Worm (Caenorhabditis elegans): ENCODE results near the gene F32D8.3.

F32D8.3 gene

ce11 chrV:10866340-10866739 lies 20.3 kb upstream of the F32D8.3 start:
- TF ChIP-seq sea-1 (GFP tag; conservative IDR thresholded peaks at IDR 0.05) = peak; percentile 43; the same call in 1 of the 2 replicates

- TF ChIP-seq sea-1 (GFP tag; conservative IDR thresholded peaks at IDR 0.05) (no peak), ceh-36 (tag; optimal IDR thresholded peaks at IDR 0.05) (no peak), F13C5.2 (tag; optimal IDR thresholded peaks at IDR 0.05) (no peak), hnd-1 (tag; optimal IDR thresholded peaks at IDR 0.05) (no peak), scrt-1 (GFP tag; IDR thresholded peaks at IDR 0.05) (no peak), hmbx-1 (tag; optimal IDR thresholded peaks at IDR 0.05) (no peak), hmg-4 (GFP tag; optimal IDR thresholded peaks at IDR 0.05) (no peak)
These were observed 19.1 kb upstream of the F32D8.3 start for ce11 chrV:10867586-10867985.

ce11 chrV:10870050-10870449 lies 16.6 kb upstream of the F32D8.3 start:
- no peak for TF ChIP-seq F13C5.2 (tag; optimal IDR thresholded peaks at IDR 0.05)
- no peak for TF ChIP-seq flt-1 (GFP tag; IDR thresholded peaks at IDR 0.05)
- no peak for TF ChIP-seq ceh-36 (tag; optimal IDR thresholded peaks at IDR 0.05)
- no peak for TF ChIP-seq ceh-13 (GFP tag; optimal IDR thresholded peaks at IDR 0.05)
- TF ChIP-seq B0310.2 (tag; optimal IDR thresholded peaks at IDR 0.05) = no peak
- TF ChIP-seq pes-1 (GFP tag; IDR thresholded peaks at IDR 0.05) = no peak
- no peak for TF ChIP-seq hnd-1 (tag; optimal IDR thresholded peaks at IDR 0.05)

DNA sequence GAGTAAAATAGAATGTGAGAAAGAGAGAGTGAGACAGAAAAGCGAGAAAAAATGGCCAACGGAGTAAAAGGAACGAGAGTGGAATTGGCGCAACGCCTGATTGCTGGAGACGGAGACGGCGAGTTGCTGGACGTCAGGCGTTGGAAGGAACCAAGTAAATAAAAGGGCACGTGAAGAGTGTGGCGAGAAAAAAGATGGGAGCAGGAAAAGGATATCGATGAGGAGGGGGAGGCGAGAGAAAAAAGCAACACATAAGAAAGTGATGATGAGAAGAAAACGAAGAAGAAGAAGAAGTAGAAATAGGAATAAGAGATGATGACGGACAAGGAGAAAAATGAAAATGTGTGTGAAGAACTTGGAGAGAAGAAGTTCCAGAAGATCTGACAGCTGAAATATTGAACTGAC lies 15.2 kb upstream of the F32D8.3 start:
- no peak for TF ChIP-seq hmbx-1 (tag; optimal IDR thresholded peaks at IDR 0.05)
- TF ChIP-seq ceh-36 (tag; optimal IDR thresholded peaks at IDR 0.05) = no peak
- no peak for TF ChIP-seq ceh-13 (GFP tag; optimal IDR thresholded peaks at IDR 0.05)
- TF ChIP-seq aly-1 (tag; optimal IDR thresholded peaks at IDR 0.05) = no peak
- no peak for TF ChIP-seq tbx-37 (GFP tag; conservative IDR thresholded peaks at IDR 0.05)
- TF ChIP-seq pes-1 (GFP tag; IDR thresholded peaks at IDR 0.05) = no peak
- no peak for TF ChIP-seq ama-1 (optimal IDR thresholded peaks at IDR 0.05)
- no peak for TF ChIP-seq sea-1 (GFP tag; conservative IDR thresholded peaks at IDR 0.05)
- no peak for TF ChIP-seq B0310.2 (tag; optimal IDR thresholded peaks at IDR 0.05)
- no peak for TF ChIP-seq scrt-1 (GFP tag; IDR thresholded peaks at IDR 0.05)
- no peak for TF ChIP-seq tra-4 (tag; optimal IDR thresholded peaks at IDR 0.05)
- no peak for TF ChIP-seq F13C5.2 (tag; optimal IDR thresholded peaks at IDR 0.05)
- TF ChIP-seq hmg-4 (GFP tag; optimal IDR thresholded peaks at IDR 0.05) = no peak
- TF ChIP-seq flt-1 (GFP tag; IDR thresholded peaks at IDR 0.05) = no peak
- no peak for TF ChIP-seq ets-7 (tag; optimal IDR thresholded peaks at IDR 0.05)
- no peak for TF ChIP-seq hnd-1 (tag; optimal IDR thresholded peaks at IDR 0.05)
- TF ChIP-seq tbx-11 (GFP tag; IDR thresholded peaks at IDR 0.05) = no peak

ce11 chrV:10873190-10873589 lies 13.4 kb upstream of the F32D8.3 start:
- no peak for TF ChIP-seq B0310.2 (tag; optimal IDR thresholded peaks at IDR 0.05)
- no peak for TF ChIP-seq sea-1 (GFP tag; conservative IDR thresholded peaks at IDR 0.05)
- no peak for TF ChIP-seq tra-4 (tag; optimal IDR thresholded peaks at IDR 0.05)
- TF ChIP-seq ceh-36 (tag; optimal IDR thresholded peaks at IDR 0.05) = no peak

ce11 chrV:10874938-10875599 lies 11.6 kb upstream of the F32D8.3 start:
- TF ChIP-seq sea-1 (GFP tag; conservative IDR thresholded peaks at IDR 0.05) (no peak), flt-1 (GFP tag; IDR thresholded peaks at IDR 0.05) (no peak), scrt-1 (GFP tag; IDR thresholded peaks at IDR 0.05) (no peak), pes-1 (GFP tag; IDR thresholded peaks at IDR 0.05) (no peak), hmbx-1 (tag; optimal IDR thresholded peaks at IDR 0.05) (no peak), ets-7 (tag; optimal IDR thresholded peaks at IDR 0.05) (no peak), tra-4 (tag; optimal IDR thresholded peaks at IDR 0.05) (no peak), ama-1 (optimal IDR thresholded peaks at IDR 0.05) (no peak), F13C5.2 (tag; optimal IDR thresholded peaks at IDR 0.05) (no peak), ceh-36 (tag; optimal IDR thresholded peaks at IDR 0.05) (no peak), tbx-11 (GFP tag; IDR thresholded peaks at IDR 0.05) (no peak), hnd-1 (tag; optimal IDR thresholded peaks at IDR 0.05) (no peak), aly-1 (tag; optimal IDR thresholded peaks at IDR 0.05) (no peak)

DNA sequence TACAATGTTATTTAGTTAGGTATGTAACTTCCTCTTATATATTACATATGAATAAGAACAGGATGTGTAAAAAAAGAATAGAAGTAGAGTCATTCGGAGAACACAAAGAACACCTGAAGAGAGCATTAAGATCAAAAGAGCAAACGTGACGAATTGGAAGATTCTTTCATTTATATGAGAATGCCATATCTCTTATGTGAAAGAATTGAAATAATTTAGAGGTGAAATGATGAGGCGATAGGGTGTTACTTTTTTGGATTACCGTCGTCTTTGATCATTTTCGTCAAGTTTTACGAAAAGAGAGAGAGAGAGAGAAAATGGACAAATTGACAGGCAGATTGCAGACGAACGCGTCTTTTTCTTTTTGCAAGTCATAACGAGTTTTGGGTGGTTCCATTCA lies 10.1 kb upstream of the F32D8.3 start:
- no peak for TF ChIP-seq ceh-13 (GFP tag; optimal IDR thresholded peaks at IDR 0.05)
- no peak for TF ChIP-seq hmg-4 (GFP tag; optimal IDR thresholded peaks at IDR 0.05)
- no peak for TF ChIP-seq B0310.2 (tag; optimal IDR thresholded peaks at IDR 0.05)
- TF ChIP-seq ets-7 (tag; optimal IDR thresholded peaks at IDR 0.05) = no peak
- TF ChIP-seq F13C5.2 (tag; optimal IDR thresholded peaks at IDR 0.05) = no peak
- TF ChIP-seq flt-1 (GFP tag; IDR thresholded peaks at IDR 0.05) = no peak
- no peak for TF ChIP-seq ama-1 (optimal IDR thresholded peaks at IDR 0.05)
- no peak for TF ChIP-seq scrt-1 (GFP tag; IDR thresholded peaks at IDR 0.05)
- TF ChIP-seq tra-4 (tag; optimal IDR thresholded peaks at IDR 0.05) = no peak
- no peak for TF ChIP-seq pes-1 (GFP tag; IDR thresholded peaks at IDR 0.05)
- no peak for TF ChIP-seq sea-1 (GFP tag; conservative IDR thresholded peaks at IDR 0.05)
- TF ChIP-seq tbx-37 (GFP tag; conservative IDR thresholded peaks at IDR 0.05) = no peak
- TF ChIP-seq hnd-1 (tag; optimal IDR thresholded peaks at IDR 0.05) = no peak
- TF ChIP-seq ceh-36 (tag; optimal IDR thresholded peaks at IDR 0.05) = no peak
- no peak for TF ChIP-seq hmbx-1 (tag; optimal IDR thresholded peaks at IDR 0.05)
- TF ChIP-seq aly-1 (tag; optimal IDR thresholded peaks at IDR 0.05) = no peak
- no peak for TF ChIP-seq tbx-11 (GFP tag; IDR thresholded peaks at IDR 0.05)

- no peak for TF ChIP-seq hnd-1 (tag; optimal IDR thresholded peaks at IDR 0.05)
- no peak for TF ChIP-seq ceh-13 (GFP tag; optimal IDR thresholded peaks at IDR 0.05)
- no peak for TF ChIP-seq flt-1 (GFP tag; IDR thresholded peaks at IDR 0.05)
- TF ChIP-seq hmg-4 (GFP tag; optimal IDR thresholded peaks at IDR 0.05) = no peak
- TF ChIP-seq sea-1 (GFP tag; conservative IDR thresholded peaks at IDR 0.05) = no peak
- TF ChIP-seq pes-1 (GFP tag; IDR thresholded peaks at IDR 0.05) = no peak
- TF ChIP-seq tbx-37 (GFP tag; conservative IDR thresholded peaks at IDR 0.05) = no peak
- no peak for TF ChIP-seq B0310.2 (tag; optimal IDR thresholded peaks at IDR 0.05)
- no peak for TF ChIP-seq hmbx-1 (tag; optimal IDR thresholded peaks at IDR 0.05)
- no peak for TF ChIP-seq ets-7 (tag; optimal IDR thresholded peaks at IDR 0.05)
- TF ChIP-seq aly-1 (tag; optimal IDR thresholded peaks at IDR 0.05) = no peak
- TF ChIP-seq tbx-11 (GFP tag; IDR thresholded peaks at IDR 0.05) = no peak
- no peak for TF ChIP-seq tra-4 (tag; optimal IDR thresholded peaks at IDR 0.05)
- TF ChIP-seq ama-1 (optimal IDR thresholded peaks at IDR 0.05) = no peak
- TF ChIP-seq F13C5.2 (tag; optimal IDR thresholded peaks at IDR 0.05) = no peak
These were observed 8.6 kb upstream of the F32D8.3 start for ce11 chrV:10877808-10878600.
